Worm (Caenorhabditis elegans): ENCODE data around the gene srr-10.

DNA sequence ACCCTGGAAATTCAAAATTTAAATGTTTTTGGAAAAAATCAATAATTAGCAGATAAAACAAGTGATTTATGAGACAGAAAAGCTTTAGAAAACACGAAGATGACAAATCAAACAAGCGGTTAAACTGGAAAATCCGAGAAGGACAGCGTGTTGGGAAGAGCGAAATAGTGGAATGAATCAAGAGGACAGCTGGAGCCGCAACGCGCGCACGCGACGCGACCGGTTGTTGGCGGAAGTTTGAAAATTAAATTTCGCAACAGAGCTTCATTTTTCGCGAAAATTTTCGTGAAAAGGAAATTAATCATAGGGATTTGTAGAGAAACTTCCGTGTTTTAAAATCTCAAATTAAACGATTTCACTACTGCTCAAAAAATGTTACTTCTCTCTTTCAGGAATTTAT, 510 bp upstream of the srr-10 start, which contains the start of gene clic-1:
- TF ChIP-seq hlh-1 (tag; optimal IDR thresholded peaks at IDR 0.05) (peak; percentile 77), nhr-12 (tag; optimal IDR thresholded peaks at IDR 0.05) (no peak), mep-1 (tag; optimal IDR thresholded peaks at IDR 0.05) (peak; percentile 85), nhr-237 (tag; optimal IDR thresholded peaks at IDR 0.05) (peak; percentile 74), ham-2 (GFP tag; optimal IDR thresholded peaks at IDR 0.05) (peak; percentile 54), pha-4 (tag; optimal IDR thresholded peaks at IDR 0.05) (peak; percentile 58), nhr-76 (tag; optimal IDR thresholded peaks at IDR 0.05) (no peak), M03D4.4 (tag; optimal IDR thresholded peaks at IDR 0.05) (no peak), ztf-11 (tag; optimal IDR thresholded peaks at IDR 0.05) (no peak), unc-62 (GFP tag; optimal IDR thresholded peaks at IDR 0.05) (peak; percentile 44), ceh-43 (GFP tag; optimal IDR thresholded peaks at IDR 0.05) (no peak), lin-13 (tag; optimal IDR thresholded peaks at IDR 0.05) (peak; percentile 30)

Data from whole organism, mixed stage, embryonic.